Worm (Caenorhabditis elegans): ENCODE data around the gene evl-20.

evl-20 gene

DNA sequence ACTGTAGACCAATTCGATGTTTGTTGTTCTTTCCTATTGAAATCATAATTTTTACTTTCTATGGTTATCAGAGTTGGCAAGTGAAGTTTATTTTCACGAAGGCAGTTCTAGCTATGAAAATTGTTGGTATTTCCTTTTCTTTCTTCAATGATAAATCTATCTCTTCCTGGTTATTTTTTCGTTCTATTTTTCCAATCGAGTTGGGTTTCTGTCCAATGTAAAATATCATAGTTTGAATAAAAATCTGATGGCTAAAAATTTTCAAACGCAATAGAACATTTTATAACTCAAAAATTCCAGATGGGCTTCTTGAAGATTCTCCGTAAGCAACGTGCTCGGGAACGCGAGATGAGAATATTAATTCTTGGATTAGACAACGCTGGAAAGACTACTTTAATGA lies at the start of gene evl-20:
Gene evl-20, plus strand, starts transcription at position 301 of the 400 bp plus-strand sequence.
- TF ChIP-seq tab-1 (GFP tag; IDR thresholded peaks at IDR 0.05) = no peak
- TF ChIP-seq ref-1 (GFP tag; conservative IDR thresholded peaks at IDR 0.05) = no peak
- TF ChIP-seq cog-1 (tag; optimal IDR thresholded peaks at IDR 0.05) = no peak
- no peak for TF ChIP-seq T22C8.4 (GFP tag; IDR thresholded peaks at IDR 0.05)
- no peak for TF ChIP-seq ztf-29 (GFP tag; IDR thresholded peaks at IDR 0.05)
- no peak for TF ChIP-seq flt-1 (GFP tag; IDR thresholded peaks at IDR 0.05)
- TF ChIP-seq med-1 (GFP tag; optimal IDR thresholded peaks at IDR 0.05; ENCODE audit: insufficient read depth) = no peak
- no peak for TF ChIP-seq klf-2 (GFP tag; conservative IDR thresholded peaks at IDR 0.05)
- TF ChIP-seq ztf-23 (GFP tag; IDR thresholded peaks at IDR 0.05) = no peak

DNA sequence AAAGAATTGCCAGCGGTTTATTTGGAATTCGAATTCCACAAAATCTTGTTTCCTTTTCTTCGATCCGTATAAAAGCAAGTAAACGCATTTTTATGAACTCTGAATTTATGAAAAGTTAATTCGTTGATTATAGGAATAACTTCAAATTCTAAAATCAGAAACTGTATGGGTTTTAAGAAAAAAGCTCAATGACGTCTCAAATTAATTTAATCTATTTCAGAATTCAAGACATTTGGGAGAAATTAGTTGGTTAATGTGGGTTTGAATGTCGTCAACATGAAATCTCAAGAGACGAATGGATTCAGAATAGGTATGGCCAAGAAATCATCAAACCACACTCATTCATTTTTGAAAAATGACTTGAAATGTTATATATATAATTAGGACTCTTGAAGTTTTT lies 48.1 kb upstream of the evl-20 start, which contains the start of gene F49E12.7:
Gene F49E12.7, minus strand, starts transcription at position 101 of the 400 bp plus-strand sequence.
- TF ChIP-seq flt-1 (GFP tag; IDR thresholded peaks at IDR 0.05) = no peak
- no peak for TF ChIP-seq cog-1 (tag; optimal IDR thresholded peaks at IDR 0.05)
- no peak for TF ChIP-seq tab-1 (GFP tag; IDR thresholded peaks at IDR 0.05)
- no peak for TF ChIP-seq ref-1 (GFP tag; conservative IDR thresholded peaks at IDR 0.05)
- TF ChIP-seq ztf-29 (GFP tag; IDR thresholded peaks at IDR 0.05) = no peak
- no peak for TF ChIP-seq klf-2 (GFP tag; conservative IDR thresholded peaks at IDR 0.05)
- no peak for TF ChIP-seq med-1 (GFP tag; optimal IDR thresholded peaks at IDR 0.05; ENCODE audit: insufficient read depth)
- TF ChIP-seq T22C8.4 (GFP tag; IDR thresholded peaks at IDR 0.05) = no peak
- no peak for TF ChIP-seq ztf-23 (GFP tag; IDR thresholded peaks at IDR 0.05)

DNA sequence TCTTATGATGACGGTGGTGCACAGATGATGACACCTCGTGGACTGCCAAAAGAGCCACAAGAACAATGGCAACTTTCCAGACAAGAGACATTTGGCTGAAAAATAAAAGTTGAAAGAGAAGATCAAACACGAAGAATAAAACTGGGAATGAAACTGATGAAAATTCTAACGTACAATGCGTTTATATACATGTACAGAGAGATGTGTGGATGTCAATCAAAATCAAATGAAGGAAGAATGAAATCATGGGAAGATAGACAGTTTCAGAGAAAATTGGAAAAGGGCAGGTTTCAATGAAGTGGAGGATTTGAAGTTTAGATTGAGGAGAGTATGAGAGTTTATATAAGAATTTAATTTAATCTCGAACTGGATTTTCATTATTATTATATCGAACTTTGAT lies 45.0 kb upstream of the evl-20 start, which contains the start of gene dod-23:
Gene dod-23, minus strand, starts transcription at position 101 of the 400 bp plus-strand sequence.
- TF ChIP-seq ztf-29 (GFP tag; IDR thresholded peaks at IDR 0.05) = no peak
- TF ChIP-seq klf-2 (GFP tag; conservative IDR thresholded peaks at IDR 0.05) = no peak
- TF ChIP-seq flt-1 (GFP tag; IDR thresholded peaks at IDR 0.05) = no peak
- no peak for TF ChIP-seq ztf-23 (GFP tag; IDR thresholded peaks at IDR 0.05)
- TF ChIP-seq med-1 (GFP tag; optimal IDR thresholded peaks at IDR 0.05; ENCODE audit: insufficient read depth) = no peak
- TF ChIP-seq T22C8.4 (GFP tag; IDR thresholded peaks at IDR 0.05) = no peak
- TF ChIP-seq tab-1 (GFP tag; IDR thresholded peaks at IDR 0.05) = no peak
- no peak for TF ChIP-seq ref-1 (GFP tag; conservative IDR thresholded peaks at IDR 0.05)
- no peak for TF ChIP-seq cog-1 (tag; optimal IDR thresholded peaks at IDR 0.05)

DNA sequence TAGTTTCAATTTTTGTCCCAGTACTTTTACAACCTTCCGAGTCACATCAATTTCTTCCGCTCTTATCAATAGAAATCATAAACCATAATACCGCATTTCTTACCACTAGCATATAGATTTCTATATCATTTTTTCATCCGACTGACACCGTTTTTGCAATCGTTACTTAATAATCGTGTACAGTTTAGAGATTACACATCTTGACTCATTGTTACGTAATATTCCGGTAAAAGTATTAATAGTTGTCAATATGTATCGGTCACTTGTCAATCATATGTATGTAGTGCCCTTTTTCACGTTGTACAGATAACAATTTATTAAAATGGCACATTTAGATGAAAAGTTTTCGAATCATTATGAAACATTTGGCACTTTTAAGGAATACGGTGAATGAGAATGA lies 44.1 kb upstream of the evl-20 start:
- TF ChIP-seq cog-1 (tag; optimal IDR thresholded peaks at IDR 0.05) = no peak

DNA sequence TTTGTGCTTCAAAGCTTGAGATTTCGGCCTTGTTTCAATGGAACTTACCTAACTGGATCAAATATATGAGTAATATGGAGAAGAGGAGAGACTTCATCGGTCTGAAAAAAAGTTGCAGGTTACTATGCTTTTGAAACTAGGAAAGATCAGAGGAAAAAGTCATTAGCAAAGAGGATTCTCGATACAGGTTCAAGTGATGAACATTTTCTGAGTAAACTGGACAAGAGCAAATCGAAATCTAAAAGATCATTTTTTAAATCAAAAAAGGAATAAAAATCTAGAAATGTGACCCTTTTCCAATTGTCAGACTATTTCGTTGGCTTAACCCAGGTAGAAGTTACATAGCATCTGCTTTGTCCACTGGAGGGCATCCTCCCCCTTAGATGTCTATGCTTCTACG lies 39.4 kb upstream of the evl-20 start, which contains the start of gene skpo-1:
Gene skpo-1, minus strand, starts transcription at position 101 of the 400 bp plus-strand sequence.
- TF ChIP-seq ref-1 (GFP tag; conservative IDR thresholded peaks at IDR 0.05) (no peak), T22C8.4 (GFP tag; IDR thresholded peaks at IDR 0.05) (no peak), flt-1 (GFP tag; IDR thresholded peaks at IDR 0.05) (no peak), klf-2 (GFP tag; conservative IDR thresholded peaks at IDR 0.05) (no peak), cog-1 (tag; optimal IDR thresholded peaks at IDR 0.05) (no peak), tab-1 (GFP tag; IDR thresholded peaks at IDR 0.05) (no peak), med-1 (GFP tag; optimal IDR thresholded peaks at IDR 0.05; ENCODE audit: insufficient read depth) (no peak), ztf-23 (GFP tag; IDR thresholded peaks at IDR 0.05) (no peak)

DNA sequence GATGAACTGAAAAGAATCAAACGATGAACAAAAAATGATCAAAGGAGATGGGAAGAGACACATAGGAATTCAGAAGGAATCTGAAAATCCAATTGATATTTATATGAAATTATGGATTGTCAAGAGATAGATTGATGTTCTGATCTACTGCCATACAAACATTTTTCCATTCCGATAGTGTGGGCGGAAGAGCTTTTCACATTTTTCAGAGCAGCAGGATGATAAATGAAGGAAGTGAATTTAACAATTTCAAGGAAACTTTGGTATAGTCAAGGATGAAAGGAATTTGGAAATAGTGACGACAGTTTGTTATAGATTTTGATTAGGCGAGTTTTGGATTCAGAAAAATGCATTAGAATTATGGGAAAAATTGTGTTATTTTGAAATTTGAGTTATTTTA lies 38.8 kb upstream of the evl-20 start, which contains the start of gene ubc-24:
Gene ubc-24, plus strand, starts transcription at position 301 of the 400 bp plus-strand sequence.
- TF ChIP-seq tab-1 (GFP tag; IDR thresholded peaks at IDR 0.05) (no peak), flt-1 (GFP tag; IDR thresholded peaks at IDR 0.05) (no peak), T22C8.4 (GFP tag; IDR thresholded peaks at IDR 0.05) (no peak), ztf-29 (GFP tag; IDR thresholded peaks at IDR 0.05) (no peak), med-1 (GFP tag; optimal IDR thresholded peaks at IDR 0.05; ENCODE audit: insufficient read depth) (no peak), klf-2 (GFP tag; conservative IDR thresholded peaks at IDR 0.05) (no peak), cog-1 (tag; optimal IDR thresholded peaks at IDR 0.05) (no peak)

DNA sequence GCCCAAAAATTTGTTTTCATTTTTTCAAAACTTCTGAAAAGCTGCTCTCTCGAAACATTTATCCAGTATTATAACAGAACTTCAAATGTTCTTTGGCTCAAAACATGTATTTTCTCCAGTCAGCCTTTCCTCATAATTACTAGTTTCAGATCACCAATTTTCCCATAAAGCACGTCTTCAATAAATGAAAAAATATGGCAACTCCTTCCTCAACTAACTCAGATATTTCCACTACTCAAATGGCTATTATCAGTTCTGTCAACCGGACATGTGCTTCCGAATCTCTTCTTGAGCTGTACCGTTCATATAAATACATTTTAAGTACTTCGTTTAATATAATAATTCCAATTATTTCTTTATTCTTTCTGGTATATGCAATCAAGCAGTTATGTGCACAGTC lies 36.6 kb upstream of the evl-20 start, which contains the start of gene sra-13:
Gene sra-13, plus strand, starts transcription at position 195 of the 400 bp plus-strand sequence.
- no peak for TF ChIP-seq ref-1 (GFP tag; conservative IDR thresholded peaks at IDR 0.05)
- TF ChIP-seq tab-1 (GFP tag; IDR thresholded peaks at IDR 0.05) = no peak
- no peak for TF ChIP-seq cog-1 (tag; optimal IDR thresholded peaks at IDR 0.05)
- no peak for TF ChIP-seq ztf-29 (GFP tag; IDR thresholded peaks at IDR 0.05)
- TF ChIP-seq klf-2 (GFP tag; conservative IDR thresholded peaks at IDR 0.05) = no peak
- no peak for TF ChIP-seq flt-1 (GFP tag; IDR thresholded peaks at IDR 0.05)
- no peak for TF ChIP-seq med-1 (GFP tag; optimal IDR thresholded peaks at IDR 0.05; ENCODE audit: insufficient read depth)
- TF ChIP-seq ztf-23 (GFP tag; IDR thresholded peaks at IDR 0.05) = no peak
- TF ChIP-seq T22C8.4 (GFP tag; IDR thresholded peaks at IDR 0.05) = no peak

DNA sequence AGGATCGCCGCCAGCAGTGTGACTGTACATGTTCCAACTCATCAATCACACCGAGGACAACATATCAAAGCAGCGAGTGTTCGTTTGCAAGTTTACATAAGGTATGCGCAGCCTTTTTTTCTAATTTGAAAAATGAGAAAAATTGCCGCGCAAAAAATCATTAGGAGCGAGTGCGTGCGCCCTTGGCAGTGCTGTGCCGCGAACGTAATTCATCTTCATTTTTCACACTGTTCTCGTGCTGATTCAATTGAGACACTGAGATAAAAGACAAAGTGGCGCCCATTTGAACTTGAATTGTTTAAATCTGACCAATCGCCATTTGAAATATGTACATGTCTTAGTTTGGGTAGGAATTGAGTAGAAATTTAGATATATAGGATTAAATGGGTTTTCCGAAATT lies 34.6 kb upstream of the evl-20 start:
- TF ChIP-seq tab-1 (GFP tag; IDR thresholded peaks at IDR 0.05) = no peak

DNA sequence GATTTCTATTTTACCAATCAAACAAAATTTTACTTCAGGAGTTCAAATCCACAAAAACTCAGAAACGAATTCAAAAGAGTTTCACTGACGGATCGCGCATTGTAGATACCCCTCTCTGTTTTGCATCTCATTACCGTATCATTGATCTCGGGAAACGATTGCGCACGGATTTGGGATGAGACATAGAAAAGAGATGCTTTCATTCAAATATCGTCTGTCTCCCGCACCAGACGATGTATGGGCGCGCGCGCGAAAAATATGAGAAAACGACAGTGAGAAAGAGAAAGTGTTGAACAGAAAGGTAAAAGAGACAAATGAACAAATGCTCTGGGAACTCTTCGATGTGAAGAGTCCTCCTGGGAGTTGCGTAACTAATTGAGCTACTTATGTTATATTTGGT lies 33.1 kb upstream of the evl-20 start:
- TF ChIP-seq flt-1 (GFP tag; IDR thresholded peaks at IDR 0.05) (no peak), T22C8.4 (GFP tag; IDR thresholded peaks at IDR 0.05) (no peak), ztf-29 (GFP tag; IDR thresholded peaks at IDR 0.05) (no peak), ztf-23 (GFP tag; IDR thresholded peaks at IDR 0.05) (no peak), klf-2 (GFP tag; conservative IDR thresholded peaks at IDR 0.05) (no peak), cog-1 (tag; optimal IDR thresholded peaks at IDR 0.05) (no peak), ref-1 (GFP tag; conservative IDR thresholded peaks at IDR 0.05) (no peak), tab-1 (GFP tag; IDR thresholded peaks at IDR 0.05) (no peak), med-1 (GFP tag; optimal IDR thresholded peaks at IDR 0.05; ENCODE audit: insufficient read depth) (no peak)

DNA sequence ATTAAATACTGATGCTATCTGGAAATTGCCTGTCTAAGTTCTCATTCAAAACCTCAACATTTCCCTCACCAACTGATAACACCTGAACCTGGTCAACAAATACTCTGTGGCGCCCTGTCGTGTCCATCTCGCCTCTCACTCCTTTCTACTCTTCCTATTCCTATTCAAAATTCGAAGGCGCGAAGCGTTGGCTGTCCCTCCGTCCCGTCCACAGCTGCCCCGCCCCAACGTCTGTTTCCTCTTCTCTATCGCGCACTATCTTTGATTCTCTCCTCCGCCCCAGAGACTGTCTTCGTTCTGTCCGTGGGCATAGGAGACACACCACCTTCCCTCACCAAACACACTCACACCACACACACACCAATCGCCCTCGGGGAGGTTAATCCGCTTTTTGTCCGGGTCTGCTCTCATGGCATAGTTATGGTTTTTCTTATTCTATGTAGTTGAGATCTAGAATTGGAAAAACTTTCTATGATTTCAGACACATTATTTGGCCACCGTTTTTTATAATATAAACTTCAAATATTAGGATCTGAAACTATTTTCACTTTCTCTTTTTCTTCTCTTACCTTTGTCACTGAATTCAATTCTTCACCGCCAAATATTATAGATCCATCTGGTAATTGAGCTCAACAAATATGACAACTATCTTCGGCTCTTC lies 31.9 kb upstream of the evl-20 start, which contains the start of gene efl-3:
Gene efl-3, plus strand, starts transcription at position 611 of the 661 bp plus-strand sequence.
- TF ChIP-seq klf-2 (GFP tag; conservative IDR thresholded peaks at IDR 0.05) (no peak), ztf-23 (GFP tag; IDR thresholded peaks at IDR 0.05) (no peak), tab-1 (GFP tag; IDR thresholded peaks at IDR 0.05) (no peak), T22C8.4 (GFP tag; IDR thresholded peaks at IDR 0.05) (no peak), med-1 (GFP tag; optimal IDR thresholded peaks at IDR 0.05; ENCODE audit: insufficient read depth) (no peak), flt-1 (GFP tag; IDR thresholded peaks at IDR 0.05) (no peak), ztf-29 (GFP tag; IDR thresholded peaks at IDR 0.05) (no peak), ref-1 (GFP tag; conservative IDR thresholded peaks at IDR 0.05) (no peak), cog-1 (tag; optimal IDR thresholded peaks at IDR 0.05) (no peak)

All from whole organism, midembryonic.